Worm (Caenorhabditis elegans): ENCODE data around the gene rap-3.

rap-3 gene

DNA sequence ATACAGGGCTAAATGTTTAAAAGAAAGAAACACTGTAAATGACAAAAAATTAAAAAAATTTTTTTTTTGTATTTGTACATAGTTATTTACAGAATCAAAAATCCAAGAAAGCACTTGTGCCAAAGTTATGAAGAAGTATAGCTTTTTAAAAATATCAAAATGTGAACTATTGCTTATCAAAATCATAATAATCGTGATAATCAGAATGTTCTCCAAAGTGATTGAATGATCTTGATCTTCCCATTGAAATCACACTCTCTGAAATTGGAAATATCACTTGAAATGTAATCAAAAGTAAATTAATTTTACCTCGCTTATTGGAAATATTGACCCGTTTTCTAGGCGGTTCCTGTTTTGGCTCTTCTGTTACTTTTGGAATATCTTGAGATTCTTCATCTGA lies 49.5 kb downstream of the rap-3 start:
- TF ChIP-seq gmeb-1 (tag; optimal IDR thresholded peaks at IDR 0.05), result no peak
- TF ChIP-seq ceh-16 (tag; optimal IDR thresholded peaks at IDR 0.05), result no peak
- TF ChIP-seq lin-13 (GFP tag; optimal IDR thresholded peaks at IDR 0.05), result no peak
- peak; percentile 53 for TF ChIP-seq nhr-25 (tag; optimal IDR thresholded peaks at IDR 0.05)

Measured in whole organism, L2 larva.